Fruit fly (Drosophila melanogaster) whole organism, prepupa: ENCODE data around the gene mib1.

Experiments used
- Blimp-1 ChIP-seq: fragments of 200-800 bp; sonication (Bioruptor generic); optimal IDR thresholded peaks from 3 replicates; lab custom pipeline; 2017; ENCODE audit warnings: missing biosample characterization, missing genetic modification characterization, mild to moderate bottlenecking, moderate library complexity, missing genetic modification reagents
- CG10631 ChIP-seq: fragments of 200-800 bp; sonication (Bioruptor generic); optimal IDR thresholded peaks from 2 replicates; lab custom pipeline; 2016; ENCODE audit warnings: missing biosample characterization, missing genetic modification characterization
- CG16779 ChIP-seq: fragments of 200-800 bp; sonication (Bioruptor generic); optimal IDR thresholded peaks from 3 replicates; lab custom pipeline; 2017; ENCODE audit warnings: missing biosample characterization, mild to moderate bottlenecking, missing genetic modification characterization
- CG31627 ChIP-seq: fragments of 200-800 bp; sonication (Bioruptor generic); optimal IDR thresholded peaks from 3 replicates; lab custom pipeline; 2016; ENCODE audit warnings: missing biosample characterization, missing genetic modification characterization
- CG6808 ChIP-seq: fragments of 200-800 bp; sonication (Bioruptor generic); optimal IDR thresholded peaks from 3 replicates; lab custom pipeline; 2017; ENCODE audit warnings: missing biosample characterization, missing genetic modification characterization, mild to moderate bottlenecking, moderate library complexity, missing genetic modification reagents
- CG8119 ChIP-seq: fragments of 200-800 bp; sonication (Bioruptor generic); IDR thresholded peaks from 3 replicates; pipeline ENCODE4 v1.3.6; 2022; ENCODE audit warnings: missing biosample characterization, missing genetic modification characterization
- CG9139 ChIP-seq: fragments of 200-800 bp; sonication (Bioruptor generic); optimal IDR thresholded peaks from 3 replicates; lab custom pipeline; 2017; ENCODE audit warnings: missing biosample characterization, mild to moderate bottlenecking, missing genetic modification characterization
- Eip93F ChIP-seq: fragments of 200-800 bp; sonication (Bioruptor generic); optimal IDR thresholded peaks from 2 replicates; lab custom pipeline; 2016; ENCODE audit warnings: missing biosample characterization, mild to moderate bottlenecking, missing genetic modification characterization
- Gug ChIP-seq: fragments of 200-800 bp; sonication (Bioruptor generic); IDR thresholded peaks from 2 replicates; pipeline ENCODE4 v1.3.6; 2022; ENCODE audit warnings: missing biosample characterization, missing genetic modification characterization
- Hr38 ChIP-seq: sonication (Bioruptor generic); optimal IDR thresholded peaks from 2 replicates; lab custom pipeline; 2016; ENCODE audit warnings: missing biosample characterization, missing genetic modification characterization
- Lpt ChIP-seq: fragments of 200-800 bp; sonication (Bioruptor generic); optimal IDR thresholded peaks from 3 replicates; lab custom pipeline; 2016; ENCODE audit warnings: missing biosample characterization, missing genetic modification characterization
- net ChIP-seq: fragments of 200-800 bp; sonication (Bioruptor generic); optimal IDR thresholded peaks from 3 replicates; lab custom pipeline; 2016; ENCODE audit warnings: missing biosample characterization, missing genetic modification characterization
- pdm3 ChIP-seq: fragments of 200-800 bp; sonication (Bioruptor generic); optimal IDR thresholded peaks from 3 replicates; lab custom pipeline; 2016; ENCODE audit warnings: missing biosample characterization, missing genetic modification characterization

- peak; percentile 73 for TF ChIP-seq net (GFP tag; lab: Kevin White, UChicago)
- peak; percentile 83 for TF ChIP-seq CG6808 (GFP tag; lab: Kevin White, UChicago)
- peak; percentile 90 for TF ChIP-seq CG8119 (GFP tag; lab: Robert Waterston, UW)
- peak; percentile 73 for TF ChIP-seq CG9139 (GFP tag; lab: Kevin White, UChicago)
- peak; percentile 28 for TF ChIP-seq Eip93F (GFP tag; lab: Kevin White, UChicago)
- peak; percentile 80 for TF ChIP-seq CG10631 (GFP tag; lab: Kevin White, UChicago)
- TF ChIP-seq Hr38, result no peak
- TF ChIP-seq pdm3, result peak; percentile 58
- TF ChIP-seq Lpt (GFP tag; lab: Kevin White, UChicago), result peak; percentile 72
- peak; percentile 30 for TF ChIP-seq CG31627 (GFP tag; lab: Kevin White, UChicago)
- TF ChIP-seq Blimp-1 (GFP tag; lab: Kevin White, UChicago), result peak; percentile 74
- TF ChIP-seq CG16779 (tag; lab: Kevin White, UChicago), result peak; percentile 76
- peak; percentile 67 for TF ChIP-seq Gug (GFP tag; lab: Robert Waterston, UW)
Measured at dm6 chr3L:16043045-16043781, 31.6 kb upstream of the mib1 start.
